Worm (Caenorhabditis elegans) whole organism, mixed stage, embryonic: Measurements from ENCODE around the gene lin-24.

Experiments
- bed-3 ChIP-seq: fragments of 200-800 bp; sonication (Bioruptor generic); optimal IDR thresholded peaks from 3 replicates; lab custom pipeline; 2018; ENCODE audit warnings: mild to moderate bottlenecking, missing genetic modification characterization, moderate library complexity, missing compliant biosample characterization
- blmp-1 ChIP-seq: fragments of 150-350 bp; optimal IDR thresholded peaks from 2 replicates; lab custom pipeline; 2014; ENCODE audit warnings: missing biosample characterization, missing genetic modification characterization
- drap-1 ChIP-seq: fragments of 200-800 bp; sonication (Bioruptor generic); optimal IDR thresholded peaks from 3 replicates; lab custom pipeline; 2018; ENCODE audit warnings: mild to moderate bottlenecking, missing genetic modification characterization, missing compliant biosample characterization
- elt-1 ChIP-seq: sonication (generic microtip); optimal IDR thresholded peaks from 2 replicates; lab custom pipeline; 2017; ENCODE audit warnings: missing genetic modification characterization, mild to moderate bottlenecking, missing compliant biosample characterization, antibody characterized with exemption, moderate library complexity, borderline replicate concordance; ENCODE audit not compliant: insufficient read depth
- lin-13 ChIP-seq: fragments of 150-350 bp; optimal IDR thresholded peaks from 2 replicates; lab custom pipeline; 2014; ENCODE audit warnings: missing biosample characterization, missing genetic modification characterization
- lin-32 ChIP-seq: fragments of 200-800 bp; sonication (Bioruptor generic); optimal IDR thresholded peaks from 2 replicates; lab custom pipeline; 2018; ENCODE audit warnings: mild to moderate bottlenecking, missing genetic modification characterization, missing compliant biosample characterization
- sptf-1 ChIP-seq: sonication (generic microtip); optimal IDR thresholded peaks from 2 replicates; lab custom pipeline; 2017; ENCODE audit warnings: mild to moderate bottlenecking, missing genetic modification characterization, moderate library complexity, missing compliant biosample characterization
- unc-62 ChIP-seq: fragments of 150-350 bp; optimal IDR thresholded peaks from 2 replicates; lab custom pipeline; 2014; ENCODE audit warnings: missing biosample characterization, missing genetic modification reagents, missing genetic modification characterization

- TF ChIP-seq drap-1 (no peak), unc-62 (GFP tag; lab: Kevin White, UChicago) (no peak), sptf-1 (tag; lab: Kevin White, UChicago) (no peak), bed-3 (GFP tag; lab: Kevin White, UChicago) (no peak), lin-32 (GFP tag; lab: Kevin White, UChicago) (no peak), elt-1 (tag; lab: Kevin White, UChicago) (no peak), blmp-1 (tag; lab: Kevin White, UChicago) (no peak), lin-13 (no peak)
Measured at ce11 chrIV:12084587-12084986, 44.7 kb upstream of the lin-24 start.
